Worm (Caenorhabditis elegans): ENCODE measurements around the gene zmp-1.

Gene zmp-1

DNA sequence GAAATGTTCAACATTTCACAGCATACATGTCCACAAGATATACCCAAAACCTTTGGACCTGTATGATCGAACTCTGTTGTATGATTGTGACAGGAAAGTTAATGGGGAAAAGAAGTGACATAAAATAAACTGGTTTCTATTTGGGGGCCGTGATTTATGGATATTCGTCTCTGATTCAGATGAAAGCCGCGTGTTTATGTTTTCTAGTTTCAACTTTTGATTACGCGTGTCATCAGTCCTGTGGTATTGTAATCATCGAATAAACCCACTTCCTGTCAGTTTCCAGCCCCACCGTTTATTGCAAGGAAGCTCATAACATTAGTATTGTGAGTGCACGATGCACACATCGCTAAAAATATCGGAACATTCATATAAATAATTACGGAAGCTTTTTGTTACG is 10.5 kb downstream of the zmp-1 start:
- TF ChIP-seq hlh-4 (tag; optimal IDR thresholded peaks at IDR 0.05), result no peak
- no peak for TF ChIP-seq hpl-2 (GFP tag; optimal IDR thresholded peaks at IDR 0.05)
- no peak for TF ChIP-seq tlp-1 (tag; optimal IDR thresholded peaks at IDR 0.05)
- TF ChIP-seq sup-37 (GFP tag; optimal IDR thresholded peaks at IDR 0.05), result no peak
- TF ChIP-seq lsy-2 (tag; optimal IDR thresholded peaks at IDR 0.05), result no peak
- TF ChIP-seq nhr-90 (tag; optimal IDR thresholded peaks at IDR 0.05; ENCODE audit: poor library complexity), result peak; percentile 65
- no peak for TF ChIP-seq jun-1 (tag; optimal IDR thresholded peaks at IDR 0.05)
- TF ChIP-seq blmp-1 (tag; optimal IDR thresholded peaks at IDR 0.05), result peak; percentile 71
- peak; percentile 78 for TF ChIP-seq nhr-20 (tag; optimal IDR thresholded peaks at IDR 0.05)
- TF ChIP-seq ets-5 (GFP tag; IDR thresholded peaks at IDR 0.05), result no peak
- TF ChIP-seq ces-1 (GFP tag; optimal IDR thresholded peaks at IDR 0.05), result no peak
- TF ChIP-seq ceh-8 (GFP tag; optimal IDR thresholded peaks at IDR 0.05), result no peak
- peak; percentile 63 for TF ChIP-seq snu-23 (GFP tag; optimal IDR thresholded peaks at IDR 0.05)
- TF ChIP-seq vab-15 (tag; optimal IDR thresholded peaks at IDR 0.05), result no peak
- TF ChIP-seq tbx-2 (tag; optimal IDR thresholded peaks at IDR 0.05), result peak; percentile 34
- TF ChIP-seq ztf-11 (tag; optimal IDR thresholded peaks at IDR 0.05), result no peak
- peak; percentile 90 for TF ChIP-seq grh-1 (GFP tag; IDR thresholded peaks at IDR 0.05)
- no peak for TF ChIP-seq fkh-8 (tag; optimal IDR thresholded peaks at IDR 0.05)
- peak in 2 of 6 experiments; percentile 45 to 73 for TF ChIP-seq elt-3 (tag; optimal IDR thresholded peaks at IDR 0.05)
- no peak for TF ChIP-seq Y116A8C.19 (tag; optimal IDR thresholded peaks at IDR 0.05; ENCODE audit: borderline replicate concordance)
- peak; percentile 74 for TF ChIP-seq nhr-71 (tag; optimal IDR thresholded peaks at IDR 0.05)
- TF ChIP-seq zag-1 (tag; optimal IDR thresholded peaks at IDR 0.05), result no peak
- TF ChIP-seq nhr-85 (tag), result peak; percentile 89
- TF ChIP-seq efl-3 (GFP tag; optimal IDR thresholded peaks at IDR 0.05), result no peak
- TF ChIP-seq ceh-63 (GFP tag; optimal IDR thresholded peaks at IDR 0.05), result no peak
- TF ChIP-seq sox-4 (tag; optimal IDR thresholded peaks at IDR 0.05), result no peak
- peak in 1 of 2 experiments; percentile 40 for TF ChIP-seq lin-35 (GFP tag; optimal IDR thresholded peaks at IDR 0.05)
- TF ChIP-seq ztf-4 (tag; optimal IDR thresholded peaks at IDR 0.05), result no peak
- no peak for TF ChIP-seq efl-1 (optimal IDR thresholded peaks at IDR 0.05)
- TF ChIP-seq efl-1 (GFP tag; optimal IDR thresholded peaks at IDR 0.05 in 1 of 2), result peak in 1 of 2 experiments; percentile 91
- TF ChIP-seq lin-14 (GFP tag; optimal IDR thresholded peaks at IDR 0.05), result peak; percentile 59
- peak; percentile 76 for TF ChIP-seq nhr-19 (GFP tag; conservative IDR thresholded peaks at IDR 0.05)
- TF ChIP-seq lir-3 (tag; optimal IDR thresholded peaks at IDR 0.05; ENCODE audit: poor library complexity), result peak; percentile 5
- TF ChIP-seq mdl-1 (tag; optimal IDR thresholded peaks at IDR 0.05), result peak in 1 of 2 experiments; percentile 52
- TF ChIP-seq isw-1 (GFP tag; IDR thresholded peaks at IDR 0.05), result no peak
- TF ChIP-seq rnt-1 (tag; optimal IDR thresholded peaks at IDR 0.05), result no peak

DNA sequence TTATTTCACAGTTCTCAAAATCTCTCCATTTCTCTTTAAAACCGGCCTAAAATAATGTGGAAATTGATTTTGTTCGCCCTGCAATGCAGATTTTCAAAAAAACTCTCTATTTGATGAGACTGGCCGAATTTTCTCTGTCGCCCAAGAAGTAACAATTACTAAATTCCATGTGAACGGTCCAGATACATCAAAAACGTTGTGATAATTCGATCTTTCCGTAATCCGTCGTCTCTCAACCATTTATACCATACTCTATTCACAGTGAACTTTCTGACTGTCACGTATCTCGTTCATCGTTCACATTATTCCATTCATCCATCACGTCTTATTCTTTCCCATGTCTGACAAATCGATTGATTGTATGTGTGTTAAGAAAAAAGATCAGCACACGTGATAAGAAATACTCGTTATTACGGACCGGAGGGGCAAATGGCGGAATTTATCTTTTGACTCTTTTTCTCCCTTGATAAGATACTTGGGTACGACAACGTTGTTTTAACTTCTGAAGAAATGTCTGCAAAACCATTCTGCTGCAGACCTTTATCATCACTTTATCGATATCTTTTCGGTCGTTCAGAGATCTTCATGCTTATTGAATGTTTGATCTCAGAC is 11.6 kb downstream of the zmp-1 start:
- peak; percentile 59 for TF ChIP-seq blmp-1 (tag; optimal IDR thresholded peaks at IDR 0.05)
- peak; percentile 7 for TF ChIP-seq ztf-4 (tag; optimal IDR thresholded peaks at IDR 0.05)
- no peak for TF ChIP-seq Y116A8C.19 (tag; optimal IDR thresholded peaks at IDR 0.05; ENCODE audit: borderline replicate concordance)
- no peak for TF ChIP-seq lin-39 (tag; optimal IDR thresholded peaks at IDR 0.05)
- TF ChIP-seq nhr-19 (GFP tag; conservative IDR thresholded peaks at IDR 0.05), result peak; percentile 54
- TF ChIP-seq egl-13 (tag; optimal IDR thresholded peaks at IDR 0.05), result no peak
- TF ChIP-seq efl-1 (optimal IDR thresholded peaks at IDR 0.05), result no peak
- peak in 1 of 2 experiments; percentile 92 for TF ChIP-seq efl-1 (GFP tag; optimal IDR thresholded peaks at IDR 0.05 in 1 of 2)
- TF ChIP-seq nhr-84 (tag; optimal IDR thresholded peaks at IDR 0.05), result no peak
- TF ChIP-seq fkh-10 (GFP tag; optimal IDR thresholded peaks at IDR 0.05), result no peak
- peak; percentile 76 for TF ChIP-seq nhr-71 (tag; optimal IDR thresholded peaks at IDR 0.05)
- TF ChIP-seq ceh-63 (GFP tag; optimal IDR thresholded peaks at IDR 0.05), result no peak
- TF ChIP-seq elt-3 (tag; optimal IDR thresholded peaks at IDR 0.05), result peak; percentile 42 to 96 (median 93)
- TF ChIP-seq ama-1 (optimal IDR thresholded peaks at IDR 0.05), result no peak
- TF ChIP-seq irx-1 (tag; optimal IDR thresholded peaks at IDR 0.05), result no peak
- TF ChIP-seq tbx-2 (tag; optimal IDR thresholded peaks at IDR 0.05), result peak; percentile 30
- TF ChIP-seq nhr-76 (tag; optimal IDR thresholded peaks at IDR 0.05), result no peak
- TF ChIP-seq grh-1 (GFP tag; IDR thresholded peaks at IDR 0.05), result peak; percentile 81
- TF ChIP-seq ets-5 (GFP tag; IDR thresholded peaks at IDR 0.05), result no peak
- no peak for TF ChIP-seq ces-1 (GFP tag; optimal IDR thresholded peaks at IDR 0.05)
- peak in 1 of 2 experiments; percentile 67 for TF ChIP-seq mdl-1 (tag; optimal IDR thresholded peaks at IDR 0.05)
- TF ChIP-seq nhr-47 (tag; optimal IDR thresholded peaks at IDR 0.05), result peak; percentile 44
- peak; percentile 92 for TF ChIP-seq nhr-85 (tag)
- TF ChIP-seq snu-23 (GFP tag; optimal IDR thresholded peaks at IDR 0.05), result peak; percentile 65
- TF ChIP-seq lin-35 (GFP tag; optimal IDR thresholded peaks at IDR 0.05), result peak in 1 of 2 experiments; percentile 48
- TF ChIP-seq fkh-4 (tag; optimal IDR thresholded peaks at IDR 0.05; ENCODE audit: borderline replicate concordance), result no peak
- TF ChIP-seq lin-14 (GFP tag; optimal IDR thresholded peaks at IDR 0.05), result peak; percentile 66
- TF ChIP-seq C16A3.4 (tag; optimal IDR thresholded peaks at IDR 0.05), result no peak
- TF ChIP-seq dpl-1 (GFP tag; optimal IDR thresholded peaks at IDR 0.05), result peak in 1 of 3 experiments; percentile 0
- TF ChIP-seq xbp-1 (tag; optimal IDR thresholded peaks at IDR 0.05), result no peak
- peak; percentile 63 for TF ChIP-seq nhr-90 (tag; optimal IDR thresholded peaks at IDR 0.05; ENCODE audit: poor library complexity)
- peak; percentile 69 for TF ChIP-seq nhr-20 (tag; optimal IDR thresholded peaks at IDR 0.05)

All from whole organism, L1 larva.